Fruit fly (Drosophila melanogaster) whole organism, embryonic: ENCODE data around the gene CG13603.

Experiments
- CG10543 ChIP-seq: fragments of 200-800 bp; sonication (Bioruptor generic); optimal IDR thresholded peaks from 3 replicates; lab custom pipeline; 2017; ENCODE audit warnings: missing biosample characterization, mild to moderate bottlenecking, missing genetic modification characterization, moderate library complexity
- CG12071 ChIP-seq: fragments of 200-800 bp; sonication (Bioruptor generic); optimal IDR thresholded peaks from 3 replicates; lab custom pipeline; 2018; ENCODE audit warnings: missing biosample characterization, mild to moderate bottlenecking, missing genetic modification characterization
- CG12155 ChIP-seq: fragments of 200-800 bp; sonication (Bioruptor generic); optimal IDR thresholded peaks from 3 replicates; lab custom pipeline; 2016; ENCODE audit warnings: missing biosample characterization, missing genetic modification characterization
- CG17359 ChIP-seq: fragments of 200-800 bp; sonication (Bioruptor generic); optimal IDR thresholded peaks from 3 replicates; lab custom pipeline; 2018; ENCODE audit warnings: missing biosample characterization, mild to moderate bottlenecking, missing genetic modification characterization, moderate library complexity
- CG18619 ChIP-seq: fragments of 200-800 bp; sonication (Bioruptor generic); optimal IDR thresholded peaks from 3 replicates; lab custom pipeline; 2017; ENCODE audit warnings: missing biosample characterization, mild to moderate bottlenecking, missing genetic modification characterization
- CG30431 ChIP-seq: fragments of 200-800 bp; sonication (Bioruptor generic); optimal IDR thresholded peaks from 2 replicates; lab custom pipeline; 2017; ENCODE audit warnings: missing biosample characterization, missing genetic modification characterization
- CG32532 ChIP-seq: fragments of 200-800 bp; sonication (Bioruptor generic); IDR thresholded peaks from 2 replicates; pipeline ENCODE4 v1.3.6; 2022; ENCODE audit warnings: missing biosample characterization, missing genetic modification characterization
- CG34376 ChIP-seq: fragments of 200-800 bp; sonication (Bioruptor generic); optimal IDR thresholded peaks from 2 replicates; lab custom pipeline; 2018; ENCODE audit warnings: missing biosample characterization, mild to moderate bottlenecking, missing genetic modification characterization
- CG4328 ChIP-seq: fragments of 200-800 bp; sonication (Bioruptor generic); optimal IDR thresholded peaks from 3 replicates; lab custom pipeline; 2017; ENCODE audit warnings: missing biosample characterization, missing genetic modification reagents, missing genetic modification characterization
- CG4360 ChIP-seq: fragments of 200-800 bp; sonication (Bioruptor generic); IDR thresholded peaks from 2 replicates; pipeline ENCODE4 v1.3.6; 2022; ENCODE audit warnings: missing biosample characterization, missing genetic modification characterization
- CG6689 ChIP-seq: fragments of 200-800 bp; sonication (Bioruptor generic); IDR thresholded peaks from 2 replicates; pipeline ENCODE4 v1.3.6; 2022; ENCODE audit warnings: missing biosample characterization, missing genetic modification characterization
- CG7372 ChIP-seq: fragments of 200-800 bp; sonication (Bioruptor generic); IDR thresholded peaks from 2 replicates; pipeline ENCODE4 v1.3.6; 2022; ENCODE audit warnings: missing biosample characterization, missing genetic modification characterization
- CG9437 ChIP-seq: fragments of 200-800 bp; sonication (Bioruptor generic); optimal IDR thresholded peaks from 2 replicates; lab custom pipeline; 2018; ENCODE audit warnings: missing biosample characterization, mild to moderate bottlenecking, missing genetic modification characterization
- Dbx ChIP-seq: fragments of 200-800 bp; sonication (Bioruptor generic); IDR thresholded peaks from 3 replicates; pipeline ENCODE4 v1.3.6; 2022; ENCODE audit warnings: missing biosample characterization, missing genetic modification characterization
- Dll ChIP-seq: fragments of 200-800 bp; sonication (Bioruptor generic); IDR thresholded peaks from 4 replicates; pipeline ENCODE4 v1.3.6; 2022; ENCODE audit warnings: missing biosample characterization, missing genetic modification characterization; ENCODE audit not compliant: partially characterized antibody
- Doc3 ChIP-seq: fragments of 200-800 bp; sonication (Bioruptor generic); IDR thresholded peaks from 3 replicates; pipeline ENCODE4 v1.3.6; 2022; ENCODE audit warnings: missing biosample characterization, missing genetic modification characterization; ENCODE audit not compliant: partially characterized antibody
- HLHmδ ChIP-seq: fragments of 200-800 bp; sonication (Bioruptor generic); optimal IDR thresholded peaks from 2 replicates; lab custom pipeline; 2018; ENCODE audit warnings: missing biosample characterization, mild to moderate bottlenecking, missing genetic modification characterization, moderate library complexity
- Lhr ChIP-seq: fragments of 200-800 bp; sonication (Bioruptor generic); optimal IDR thresholded peaks from 3 replicates; lab custom pipeline; 2017; ENCODE audit warnings: mild to moderate bottlenecking, missing biosample characterization, missing genetic modification reagents, missing genetic modification characterization
- Neu2 ChIP-seq: fragments of 200-800 bp; sonication (Bioruptor generic); optimal IDR thresholded peaks from 3 replicates; lab custom pipeline; 2016; ENCODE audit warnings: missing biosample characterization, missing genetic modification characterization, borderline replicate concordance
- Opbp ChIP-seq: fragments of 200-800 bp; sonication (Bioruptor generic); IDR thresholded peaks from 3 replicates; pipeline ENCODE4 v1.3.6; 2022; ENCODE audit warnings: missing biosample characterization, missing genetic modification characterization; ENCODE audit not compliant: partially characterized antibody
- Rfx ChIP-seq: fragments of 200-800 bp; sonication (Bioruptor generic); IDR thresholded peaks from 2 replicates; pipeline ENCODE4 v1.3.6; 2022; ENCODE audit warnings: missing biosample characterization, missing genetic modification characterization
- Scr ChIP-seq: fragments of 200-800 bp; sonication (Bioruptor generic); IDR thresholded peaks from 2 replicates; pipeline ENCODE4 v1.3.6; 2022; ENCODE audit warnings: missing biosample characterization, missing genetic modification characterization; ENCODE audit not compliant: partially characterized antibody
- Sox100B ChIP-seq: fragments of 200-800 bp; sonication (Bioruptor generic); optimal IDR thresholded peaks from 3 replicates; lab custom pipeline; 2018; ENCODE audit warnings: missing biosample characterization, mild to moderate bottlenecking, missing genetic modification characterization
- Sry-β ChIP-seq: fragments of 200-800 bp; sonication (Bioruptor generic); optimal IDR thresholded peaks from 2 replicates; lab custom pipeline; 2018; ENCODE audit warnings: missing biosample characterization, mild to moderate bottlenecking, missing genetic modification characterization, moderate library complexity
- Xbp1 ChIP-seq: fragments of 200-800 bp; sonication (Bioruptor generic); optimal IDR thresholded peaks from 3 replicates; lab custom pipeline; 2016; ENCODE audit warnings: missing biosample characterization, mild to moderate bottlenecking, missing genetic modification characterization
- az2 ChIP-seq: fragments of 200-800 bp; sonication (Bioruptor generic); optimal IDR thresholded peaks from 3 replicates; lab custom pipeline; 2016; ENCODE audit warnings: missing biosample characterization, missing genetic modification characterization
- bsh ChIP-seq, 2 experiments: fragments of 200-800 bp; sonication (Bioruptor generic); optimal IDR thresholded peaks; 2 replicates each; lab custom pipeline; 2017 to 2018; ENCODE audit warnings: mild to moderate bottlenecking in 2 of 2, missing biosample characterization in 2 of 2, missing genetic modification characterization in 2 of 2, moderate library complexity in 1 of 2
- cato ChIP-seq: fragments of 200-800 bp; sonication (Bioruptor generic); optimal IDR thresholded peaks from 2 replicates; lab custom pipeline; 2016; ENCODE audit warnings: missing biosample characterization, missing genetic modification characterization, borderline replicate concordance
- cg ChIP-seq: fragments of 200-800 bp; sonication (Bioruptor generic); optimal IDR thresholded peaks from 3 replicates; lab custom pipeline; 2019; ENCODE audit warnings: missing biosample characterization, mild to moderate bottlenecking, missing genetic modification characterization, moderate library complexity
- chinmo ChIP-seq: fragments of 200-800 bp; sonication (Bioruptor generic); IDR thresholded peaks from 4 replicates; pipeline ENCODE4 v1.3.6; 2022; ENCODE audit warnings: missing biosample characterization, missing genetic modification characterization; ENCODE audit not compliant: partially characterized antibody
- chm ChIP-seq: fragments of 200-800 bp; sonication (Bioruptor generic); IDR thresholded peaks from 2 replicates; pipeline ENCODE4 v1.3.6; 2022; ENCODE audit warnings: missing biosample characterization, missing genetic modification characterization
- dan ChIP-seq: fragments of 200-800 bp; sonication (Bioruptor generic); IDR thresholded peaks from 2 replicates; pipeline ENCODE4 v1.3.6; 2022; ENCODE audit warnings: missing biosample characterization, missing genetic modification characterization
- dimm ChIP-seq: fragments of 200-800 bp; sonication (Bioruptor generic); IDR thresholded peaks from 2 replicates; pipeline ENCODE4 v1.3.6; 2022; ENCODE audit warnings: missing biosample characterization, missing genetic modification characterization
- dm ChIP-seq: fragments of 200-800 bp; sonication (Bioruptor generic); optimal IDR thresholded peaks from 3 replicates; lab custom pipeline; 2016; ENCODE audit warnings: missing biosample characterization, missing genetic modification characterization
- dpn ChIP-seq, 2 experiments: fragments of 200-800 bp; sonication (Bioruptor generic); optimal IDR thresholded peaks; 3 replicates each; lab custom pipeline; 2016; ENCODE audit warnings: missing biosample characterization in 2 of 2, missing genetic modification characterization in 2 of 2
- ewg ChIP-seq: fragments of 200-800 bp; sonication (Bioruptor generic); optimal IDR thresholded peaks from 3 replicates; lab custom pipeline; 2017; ENCODE audit warnings: mild to moderate bottlenecking, missing biosample characterization, missing genetic modification reagents, missing genetic modification characterization
- fd96Cb ChIP-seq: fragments of 200-800 bp; sonication (Bioruptor generic); optimal IDR thresholded peaks from 2 replicates; lab custom pipeline; 2018; ENCODE audit warnings: missing biosample characterization, mild to moderate bottlenecking, missing genetic modification characterization, moderate library complexity
- lmd ChIP-seq: fragments of 200-800 bp; sonication (Bioruptor generic); IDR thresholded peaks from 2 replicates; pipeline ENCODE4 v1.3.6; 2022; ENCODE audit warnings: missing biosample characterization, missing genetic modification characterization
- otp ChIP-seq: fragments of 200-800 bp; sonication (Bioruptor generic); IDR thresholded peaks from 3 replicates; pipeline ENCODE4, ENCODE4 v1.3.6; 2022; ENCODE audit warnings: missing biosample characterization, missing genetic modification characterization
- repo ChIP-seq: fragments of 200-800 bp; sonication (Bioruptor generic); optimal IDR thresholded peaks from 2 replicates; lab custom pipeline; 2016; ENCODE audit warnings: missing biosample characterization, missing genetic modification characterization
- row ChIP-seq: fragments of 200-800 bp; sonication (Bioruptor generic); IDR thresholded peaks from 3 replicates; pipeline ENCODE4 v1.3.6; 2022; ENCODE audit warnings: missing biosample characterization, missing genetic modification characterization
- scrt ChIP-seq: fragments of 200-800 bp; sonication (Bioruptor generic); optimal IDR thresholded peaks from 2 replicates; lab custom pipeline; 2018; ENCODE audit warnings: missing biosample characterization, mild to moderate bottlenecking, missing genetic modification characterization, moderate library complexity
- sim ChIP-seq: fragments of 200-800 bp; sonication (Bioruptor generic); IDR thresholded peaks from 2 replicates; pipeline ENCODE4 v1.3.6; 2022; ENCODE audit warnings: missing biosample characterization, missing genetic modification characterization
- tll ChIP-seq, 2 experiments: fragments of 200-800 bp in 1 of 2; fragments of >200 bp in 1 of 2; sonication (Bioruptor generic) in 1 of 2; optimal IDR thresholded peaks; 2 replicates each; lab custom pipeline; 2017 to 2019; ENCODE audit warnings: missing biosample characterization in 2 of 2, missing genetic modification characterization in 2 of 2, mild to moderate bottlenecking in 1 of 2, moderate library complexity in 1 of 2
- tna ChIP-seq: fragments of 200-800 bp; sonication (Bioruptor generic); IDR thresholded peaks from 2 replicates; pipeline ENCODE4 v1.3.6; 2022; ENCODE audit warnings: missing biosample characterization, missing genetic modification characterization; ENCODE audit not compliant: partially characterized antibody
- trh ChIP-seq: fragments of 200-800 bp; sonication (Bioruptor generic); optimal IDR thresholded peaks from 2 replicates; lab custom pipeline; 2016; ENCODE audit warnings: missing biosample characterization, missing genetic modification characterization
- vvl ChIP-seq: fragments of 200-800 bp; sonication (Bioruptor generic); IDR thresholded peaks from 2 replicates; pipeline ENCODE4 v1.3.6; 2022; ENCODE audit warnings: missing biosample characterization, missing genetic modification characterization
- wek ChIP-seq: fragments of 200-800 bp; sonication (Bioruptor generic); optimal IDR thresholded peaks from 3 replicates; lab custom pipeline; 2018; ENCODE audit warnings: missing biosample characterization, mild to moderate bottlenecking, missing genetic modification characterization, moderate library complexity
- z ChIP-seq: fragments of 200-800 bp; sonication (Bioruptor generic); IDR thresholded peaks from 3 replicates; pipeline ENCODE4 v1.3.6; 2022; ENCODE audit warnings: missing biosample characterization, missing genetic modification characterization

The CG13603 gene

DNA sequence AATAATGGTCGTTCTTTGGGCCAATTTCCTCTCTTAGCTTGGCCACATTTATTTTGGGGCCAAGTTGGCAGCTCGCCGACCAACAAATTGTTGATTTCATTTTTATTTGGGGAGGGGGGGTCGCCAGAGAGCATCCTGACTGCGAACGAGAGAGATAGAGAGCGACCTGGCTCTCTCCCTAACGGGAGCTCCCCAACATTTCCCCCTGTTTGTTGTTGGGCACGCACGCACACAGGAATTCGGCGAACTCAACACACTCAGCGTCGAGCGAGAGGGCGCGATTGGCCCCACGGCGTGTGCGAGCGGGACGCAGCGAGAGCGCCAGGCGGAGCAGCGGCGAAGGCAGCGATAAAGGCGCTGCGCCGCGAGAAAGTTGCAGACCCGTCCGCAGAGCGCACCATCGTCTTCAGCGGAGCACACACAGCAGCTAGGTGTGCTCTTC, 23.6 kb downstream of the CG13603 start, which contains the start of gene CG31140 (continued):
- TF ChIP-seq CG12071 (GFP tag; lab: Kevin White, UChicago): peak; percentile 63
- TF ChIP-seq CG4328 (GFP tag; lab: Kevin White, UChicago): peak; percentile 25
- 0 out of 3 replicates have a peak, but pooled peaks have one; percentile 23 for TF ChIP-seq Dbx (GFP tag; lab: Robert Waterston, UW)
- TF ChIP-seq CG30431 (GFP tag; lab: Kevin White, UChicago): no peak
- peak; percentile 0 for TF ChIP-seq repo (GFP tag; lab: Kevin White, UChicago)
- TF ChIP-seq cg (GFP tag; lab: Kevin White, UChicago): peak; percentile 58
- no peak for TF ChIP-seq cato (GFP tag; lab: Kevin White, UChicago)
- TF ChIP-seq fd96Cb: no peak
- TF ChIP-seq z: no peak
- TF ChIP-seq lmd (GFP tag; lab: Robert Waterston, UW): no peak
- no peak for TF ChIP-seq vvl
- no peak for TF ChIP-seq Sry-β
- no peak for TF ChIP-seq CG12155
- TF ChIP-seq CG4360 (GFP tag; lab: Robert Waterston, UW): peak; percentile 61
- TF ChIP-seq CG18619 (GFP tag; lab: Kevin White, UChicago): no peak
- TF ChIP-seq Opbp (GFP tag; lab: Robert Waterston, UW): 0 out of 3 replicates have a peak, but pooled peaks have one; percentile 16
- TF ChIP-seq sim (GFP tag; lab: Robert Waterston, UW): 0 out of 2 replicates have a peak, but pooled peaks have one; percentile 27
- peak; percentile 57; the same call in 1 of the 2 replicates for TF ChIP-seq CG32532
- TF ChIP-seq wek (GFP tag; lab: Kevin White, UChicago): peak; percentile 49
- TF ChIP-seq Rfx: 0 out of 2 replicates have a peak, but pooled peaks have one; percentile 9
- no peak for TF ChIP-seq Xbp1 (GFP tag; lab: Kevin White, UChicago)
- peak; percentile 61; the same call in 1 of the 2 replicates for TF ChIP-seq chm (GFP tag; lab: Robert Waterston, UW)
- TF ChIP-seq dm (GFP tag; lab: Kevin White, UChicago): no peak
- TF ChIP-seq Lhr (GFP tag; lab: Kevin White, UChicago): peak; percentile 7
- TF ChIP-seq Dll: no peak
- TF ChIP-seq tll (GFP tag; optimal IDR thresholded peaks at IDR 0.05; lab: Kevin White, UChicago): no peak
- 0 out of 2 replicates have a peak, but pooled peaks have one; percentile 14 for TF ChIP-seq Scr
- TF ChIP-seq ewg (GFP tag; lab: Kevin White, UChicago): peak; percentile 89
- TF ChIP-seq Doc3 (GFP tag; lab: Robert Waterston, UW): peak; percentile 30; the same call in 1 of the 3 replicates
- no peak for TF ChIP-seq tna (GFP tag; lab: Robert Waterston, UW)
- no peak for TF ChIP-seq CG6689 (GFP tag; lab: Robert Waterston, UW)
- TF ChIP-seq Sox100B (GFP tag; lab: Kevin White, UChicago): no peak
- TF ChIP-seq CG9437 (GFP tag; lab: Kevin White, UChicago): no peak
- peak in 1 of 2 experiments; percentile 38 for TF ChIP-seq bsh (GFP tag; optimal IDR thresholded peaks at IDR 0.05; lab: Kevin White, UChicago)
- no peak for TF ChIP-seq trh (GFP tag; lab: Kevin White, UChicago)
- peak; percentile 55 for TF ChIP-seq HLHmδ
- peak; percentile 73 for TF ChIP-seq CG10543 (GFP tag; lab: Kevin White, UChicago)
- TF ChIP-seq otp (GFP tag; lab: Robert Waterston, UW): 0 out of 3 replicates have a peak, but pooled peaks have one; percentile 21
- TF ChIP-seq CG17359: no peak
- no peak for TF ChIP-seq dan (GFP tag; lab: Robert Waterston, UW)
- TF ChIP-seq Neu2 (GFP tag; lab: Kevin White, UChicago): no peak
- no peak for TF ChIP-seq dpn (GFP tag; optimal IDR thresholded peaks at IDR 0.05; lab: Kevin White, UChicago)
- peak; percentile 24; the same call in 1 of the 3 replicates for TF ChIP-seq row (GFP tag; lab: Robert Waterston, UW)
- peak; percentile 97 for TF ChIP-seq scrt (GFP tag; lab: Kevin White, UChicago)
- TF ChIP-seq CG7372 (GFP tag; lab: Robert Waterston, UW): no peak
- TF ChIP-seq chinmo: peak; percentile 72; the same call in 1 of the 4 replicates
- no peak for TF ChIP-seq dimm (GFP tag; lab: Robert Waterston, UW)
- TF ChIP-seq az2 (GFP tag; lab: Kevin White, UChicago): no peak
- peak; percentile 58 for TF ChIP-seq CG34376 (GFP tag; lab: Kevin White, UChicago)
